Fruit fly (Drosophila melanogaster): ENCODE measurements around the gene CG17361.

DNA sequence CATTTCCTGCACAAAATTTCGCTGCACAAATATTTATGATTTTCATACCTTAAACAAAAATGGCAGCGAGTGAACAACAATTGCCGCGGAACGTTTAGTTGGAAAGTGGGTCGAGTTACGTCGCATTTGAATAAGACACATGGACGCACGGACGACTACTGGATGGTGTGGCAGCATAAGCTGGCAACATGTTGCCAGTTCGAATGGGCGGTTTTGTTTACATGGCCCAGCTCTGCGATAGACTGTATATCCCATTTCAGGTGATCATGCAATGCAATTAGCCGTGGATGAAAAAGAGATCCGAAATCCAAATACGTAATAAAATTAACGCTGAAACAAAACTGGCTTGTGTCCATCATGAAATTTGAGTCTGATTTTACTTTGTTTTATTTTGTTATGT is 40.3 kb upstream of the CG17361 start:
- TF ChIP-seq CG8478 (optimal IDR thresholded peaks at IDR 0.05) (no peak), CTCF (optimal IDR thresholded peaks at IDR 0.05) (no peak)
